Fruit fly (Drosophila melanogaster): ENCODE results near the gene SelR.

Gene SelR

dm6 chr3R:10826796-10827524 is 41.5 kb downstream of the SelR start, which contains the start of gene Cad86C (continued):
- no peak for TF ChIP-seq CG4318 (GFP tag; optimal IDR thresholded peaks at IDR 0.05)
- peak; percentile 24 for TF ChIP-seq spab (GFP tag; optimal IDR thresholded peaks at IDR 0.05)
- peak; percentile 15 for TF ChIP-seq esn (GFP tag; optimal IDR thresholded peaks at IDR 0.05)
- no peak for TF ChIP-seq Blimp-1 (GFP tag; optimal IDR thresholded peaks at IDR 0.05)
- no peak for TF ChIP-seq CG8319 (GFP tag; optimal IDR thresholded peaks at IDR 0.05)
- peak; percentile 85 for TF ChIP-seq Eip78C (GFP tag)
- TF ChIP-seq CG34406 (GFP tag; optimal IDR thresholded peaks at IDR 0.05), result no peak
- TF ChIP-seq CG6792 (GFP tag; optimal IDR thresholded peaks at IDR 0.05), result no peak
- TF ChIP-seq ss (GFP tag; optimal IDR thresholded peaks at IDR 0.05), result peak; percentile 57 to 77
- peak; percentile 52 for TF ChIP-seq CG3919 (GFP tag; optimal IDR thresholded peaks at IDR 0.05)
- TF ChIP-seq Eip93F (GFP tag; optimal IDR thresholded peaks at IDR 0.05), result no peak
- TF ChIP-seq cyc (GFP tag; optimal IDR thresholded peaks at IDR 0.05), result no peak
- TF ChIP-seq svp (GFP tag), result no peak
- TF ChIP-seq Met (GFP tag; optimal IDR thresholded peaks at IDR 0.05), result no peak
- TF ChIP-seq dac (GFP tag; optimal IDR thresholded peaks at IDR 0.05), result no peak
- no peak for TF ChIP-seq CG32006 (GFP tag; optimal IDR thresholded peaks at IDR 0.05)

DNA sequence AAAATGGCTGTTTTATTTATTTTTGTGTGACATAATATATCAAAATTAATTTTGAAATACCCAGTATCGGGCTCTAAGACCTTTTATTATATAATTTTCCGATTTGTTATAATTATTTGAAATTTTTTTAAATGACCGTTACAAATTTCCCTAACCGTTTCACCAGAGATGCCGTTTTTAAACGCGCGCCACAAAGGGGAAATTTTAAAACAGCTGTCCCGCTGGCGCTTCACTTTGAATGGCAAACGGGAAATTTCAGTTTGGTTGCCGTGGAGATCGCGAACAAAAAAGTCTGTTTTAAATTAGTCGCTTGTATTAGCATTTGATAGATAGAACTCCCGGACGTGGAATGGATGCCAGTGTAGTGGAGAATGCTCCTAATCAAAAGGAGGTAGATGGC is 53.4 kb downstream of the SelR start, which contains the start of the genes CG14693 and TTLL15:
CG14693 (minus strand) TSS at position 16 of the 400 bp plus-strand sequence.
TTLL15 (plus strand) TSS at position 257 of the 400 bp plus-strand sequence.
- TF ChIP-seq CG34406 (GFP tag; optimal IDR thresholded peaks at IDR 0.05), result no peak
- TF ChIP-seq fd59A (GFP tag; optimal IDR thresholded peaks at IDR 0.05), result no peak
- TF ChIP-seq Eip75B (GFP tag; optimal IDR thresholded peaks at IDR 0.05), result no peak
- no peak for TF ChIP-seq CG6163 (GFP tag; IDR thresholded peaks at IDR 0.05)
- TF ChIP-seq CG11902 (GFP tag; optimal IDR thresholded peaks at IDR 0.05), result no peak
- no peak for TF ChIP-seq CG8319 (GFP tag; optimal IDR thresholded peaks at IDR 0.05)
- TF ChIP-seq CG11294 (GFP tag; IDR thresholded peaks at IDR 0.05), result no peak
- TF ChIP-seq Gug (GFP tag; IDR thresholded peaks at IDR 0.05), result no peak
- no peak for TF ChIP-seq cyc (GFP tag; optimal IDR thresholded peaks at IDR 0.05)
- TF ChIP-seq Sox14 (GFP tag; optimal IDR thresholded peaks at IDR 0.05), result no peak
- no peak for TF ChIP-seq dac (GFP tag; optimal IDR thresholded peaks at IDR 0.05)
- TF ChIP-seq Met (GFP tag; optimal IDR thresholded peaks at IDR 0.05), result no peak
- TF ChIP-seq esn (GFP tag; optimal IDR thresholded peaks at IDR 0.05), result no peak
- TF ChIP-seq CG16779 (tag; optimal IDR thresholded peaks at IDR 0.05), result no peak
- TF ChIP-seq CG6808 (GFP tag; optimal IDR thresholded peaks at IDR 0.05), result no peak
- no peak for TF ChIP-seq CG6854 (GFP tag; optimal IDR thresholded peaks at IDR 0.05)
- no peak for TF ChIP-seq Smox (GFP tag; optimal IDR thresholded peaks at IDR 0.05)
- no peak for TF ChIP-seq Ets21C (GFP tag; optimal IDR thresholded peaks at IDR 0.05)
- TF ChIP-seq CG31627 (GFP tag; optimal IDR thresholded peaks at IDR 0.05), result no peak
- no peak for TF ChIP-seq acj6 (GFP tag; optimal IDR thresholded peaks at IDR 0.05)

Data from whole organism, prepupa.